Fruit fly (Drosophila melanogaster) whole organism, embryonic: ENCODE data around the gene CG17472.

ENCODE experiments used
- BEAF-32 ChIP-seq: fragments of 200-800 bp; sonication (Bioruptor generic); optimal IDR thresholded peaks from 3 replicates; lab custom pipeline; 2017; ENCODE audit warnings: missing biosample characterization, missing genetic modification characterization, mild to moderate bottlenecking, moderate library complexity, missing genetic modification reagents
- CG10431 ChIP-seq: fragments of 200-800 bp; sonication (Bioruptor generic); optimal IDR thresholded peaks from 3 replicates; lab custom pipeline; 2018; ENCODE audit warnings: missing biosample characterization, mild to moderate bottlenecking, missing genetic modification characterization
- CG12391 ChIP-seq: fragments of 200-800 bp; sonication (Bioruptor generic); optimal IDR thresholded peaks from 3 replicates; lab custom pipeline; 2018; ENCODE audit warnings: missing biosample characterization, mild to moderate bottlenecking, missing genetic modification characterization, moderate library complexity
- CG14710 ChIP-seq: fragments of 200-800 bp; sonication (Bioruptor generic); optimal IDR thresholded peaks from 3 replicates; lab custom pipeline; 2019; ENCODE audit warnings: missing biosample characterization, mild to moderate bottlenecking, missing genetic modification characterization, moderate library complexity
- CG15479 ChIP-seq: fragments of 200-800 bp; sonication (Bioruptor generic); optimal IDR thresholded peaks from 3 replicates; lab custom pipeline; 2019; ENCODE audit warnings: missing biosample characterization, mild to moderate bottlenecking, missing genetic modification characterization, moderate library complexity
- CG15514 ChIP-seq: fragments of 200-800 bp; sonication (Bioruptor generic); optimal IDR thresholded peaks from 3 replicates; lab custom pipeline; 2017; ENCODE audit warnings: missing biosample characterization, missing genetic modification characterization, mild to moderate bottlenecking, moderate library complexity, missing genetic modification reagents
- CG17385 ChIP-seq: fragments of 200-800 bp; sonication (Bioruptor generic); optimal IDR thresholded peaks from 3 replicates; lab custom pipeline; 2018; ENCODE audit warnings: missing biosample characterization, mild to moderate bottlenecking, missing genetic modification characterization
- CG2712 ChIP-seq: fragments of 200-800 bp; optimal IDR thresholded peaks from 3 replicates; lab custom pipeline; 2019; ENCODE audit warnings: missing biosample characterization, mild to moderate bottlenecking, missing genetic modification characterization, moderate library complexity
- CG3281 ChIP-seq: fragments of 200-800 bp; sonication (Bioruptor generic); optimal IDR thresholded peaks from 3 replicates; lab custom pipeline; 2017; ENCODE audit warnings: missing biosample characterization, mild to moderate bottlenecking, missing genetic modification characterization
- CG33213 ChIP-seq: fragments of 200-800 bp; sonication (Bioruptor generic); optimal IDR thresholded peaks from 3 replicates; lab custom pipeline; 2016; ENCODE audit warnings: missing biosample characterization, missing genetic modification characterization
- CG4617 ChIP-seq: fragments of 200-800 bp; sonication (Bioruptor generic); optimal IDR thresholded peaks from 3 replicates; lab custom pipeline; 2016; ENCODE audit warnings: missing biosample characterization, missing genetic modification characterization, borderline replicate concordance
- CG6654 ChIP-seq: fragments of 200-800 bp; sonication (Bioruptor generic); optimal IDR thresholded peaks from 2 replicates; lab custom pipeline; 2017; ENCODE audit warnings: missing biosample characterization, mild to moderate bottlenecking, missing genetic modification characterization
- CG9797 ChIP-seq: fragments of 200-800 bp; sonication (Bioruptor generic); optimal IDR thresholded peaks from 3 replicates; lab custom pipeline; 2018; ENCODE audit warnings: missing biosample characterization, mild to moderate bottlenecking, missing genetic modification characterization
- CTCF ChIP-seq: fragments of 200-800 bp; sonication (Bioruptor generic); optimal IDR thresholded peaks from 2 replicates; lab custom pipeline; 2017; ENCODE audit warnings: missing biosample characterization, mild to moderate bottlenecking, missing genetic modification characterization, moderate library complexity
- Dad ChIP-seq: fragments of 200-800 bp; sonication (Bioruptor generic); optimal IDR thresholded peaks from 3 replicates; lab custom pipeline; 2016; ENCODE audit warnings: missing biosample characterization, missing genetic modification characterization
- Fer3 ChIP-seq: fragments of 200-800 bp; sonication (Bioruptor generic); optimal IDR thresholded peaks from 2 replicates; lab custom pipeline; 2018; ENCODE audit warnings: missing biosample characterization, mild to moderate bottlenecking, missing genetic modification characterization, moderate library complexity
- Hr51 ChIP-seq, 2 experiments: fragments of 200-800 bp; sonication (Bioruptor generic); optimal IDR thresholded peaks; 2 replicates in 1 of 2; 3 replicates in 1 of 2; lab custom pipeline; 2016 to 2018; ENCODE audit warnings: missing biosample characterization in 2 of 2, missing genetic modification characterization in 2 of 2, mild to moderate bottlenecking in 1 of 2, moderate library complexity in 1 of 2
- Lhr ChIP-seq: fragments of 200-800 bp; sonication (Bioruptor generic); optimal IDR thresholded peaks from 3 replicates; lab custom pipeline; 2017; ENCODE audit warnings: mild to moderate bottlenecking, missing biosample characterization, missing genetic modification reagents, missing genetic modification characterization
- Lpt ChIP-seq: fragments of >200 bp; optimal IDR thresholded peaks from 2 replicates; lab custom pipeline; 2018; ENCODE audit warnings: missing biosample characterization, missing genetic modification characterization
- MESR4 ChIP-seq: fragments of 200-800 bp; sonication (Bioruptor generic); optimal IDR thresholded peaks from 2 replicates; lab custom pipeline; 2018; ENCODE audit warnings: missing biosample characterization, mild to moderate bottlenecking, missing genetic modification characterization, moderate library complexity
- Max ChIP-seq: fragments of 200-800 bp; sonication (Bioruptor generic); optimal IDR thresholded peaks from 2 replicates; lab custom pipeline; 2016; ENCODE audit warnings: missing biosample characterization, mild to moderate bottlenecking, missing genetic modification characterization
- Med ChIP-seq: fragments of 200-800 bp; sonication (Bioruptor generic); peaks from one replicate; lab custom pipeline; 2016; ENCODE audit warnings: missing biosample characterization, missing genetic modification characterization, mild to moderate bottlenecking, inconsistent platforms, moderate library complexity
- NC2β ChIP-seq: fragments of 200-800 bp; sonication (Bioruptor generic); optimal IDR thresholded peaks from 2 replicates; lab custom pipeline; 2016; ENCODE audit warnings: missing biosample characterization, missing genetic modification characterization
- NfI ChIP-seq: fragments of 200-800 bp; sonication (Bioruptor generic); optimal IDR thresholded peaks from 3 replicates; lab custom pipeline; 2018; ENCODE audit warnings: missing biosample characterization, mild to moderate bottlenecking, missing genetic modification characterization, moderate library complexity
- Xbp1 ChIP-seq: fragments of 200-800 bp; sonication (Bioruptor generic); optimal IDR thresholded peaks from 3 replicates; lab custom pipeline; 2016; ENCODE audit warnings: missing biosample characterization, mild to moderate bottlenecking, missing genetic modification characterization
- aop ChIP-seq: fragments of 200-800 bp; sonication (Bioruptor generic); IDR thresholded peaks from 2 replicates; pipeline ENCODE4 v1.3.6; 2022; ENCODE audit warnings: missing biosample characterization, missing genetic modification characterization
- bigmax ChIP-seq: fragments of 200-800 bp; sonication (Bioruptor generic); optimal IDR thresholded peaks from 2 replicates; lab custom pipeline; 2018; ENCODE audit warnings: missing biosample characterization, mild to moderate bottlenecking, missing genetic modification characterization
- chm ChIP-seq: fragments of 200-800 bp; sonication (Bioruptor generic); IDR thresholded peaks from 2 replicates; pipeline ENCODE4 v1.3.6; 2022; ENCODE audit warnings: missing biosample characterization, missing genetic modification characterization
- da ChIP-seq: fragments of 200-800 bp; sonication (Bioruptor generic); optimal IDR thresholded peaks from 2 replicates; lab custom pipeline; 2016; ENCODE audit warnings: missing biosample characterization, missing genetic modification characterization
- ftz-f1 ChIP-seq: fragments of 200-800 bp; sonication (Bioruptor generic); optimal IDR thresholded peaks from 2 replicates; lab custom pipeline; 2016; ENCODE audit warnings: missing biosample characterization, missing genetic modification characterization
- her ChIP-seq: fragments of 200-800 bp; sonication (Bioruptor generic); optimal IDR thresholded peaks from 2 replicates; lab custom pipeline; 2016; ENCODE audit warnings: missing biosample characterization, missing genetic modification characterization
- kah ChIP-seq: fragments of 200-800 bp; sonication (Bioruptor generic); optimal IDR thresholded peaks from 2 replicates; lab custom pipeline; 2018; ENCODE audit warnings: missing biosample characterization, mild to moderate bottlenecking, missing genetic modification characterization
- lilli ChIP-seq: fragments of 200-800 bp; sonication (Bioruptor generic); optimal IDR thresholded peaks from 3 replicates; lab custom pipeline; 2016; ENCODE audit warnings: missing biosample characterization, missing genetic modification characterization
- lmd ChIP-seq: fragments of 200-800 bp; sonication (Bioruptor generic); IDR thresholded peaks from 2 replicates; pipeline ENCODE4 v1.3.6; 2022; ENCODE audit warnings: missing biosample characterization, missing genetic modification characterization
- mld ChIP-seq: fragments of 200-800 bp; sonication (Bioruptor generic); IDR thresholded peaks from 3 replicates; pipeline ENCODE4 v1.3.6; 2022; ENCODE audit warnings: missing biosample characterization, missing genetic modification characterization; ENCODE audit not compliant: partially characterized antibody
- nmo ChIP-seq: fragments of 200-800 bp; sonication (Bioruptor generic); optimal IDR thresholded peaks from 2 replicates; lab custom pipeline; 2018; ENCODE audit warnings: missing biosample characterization, mild to moderate bottlenecking, missing genetic modification characterization, moderate library complexity
- oc ChIP-seq: fragments of 200-800 bp; sonication (Bioruptor generic); optimal IDR thresholded peaks from 2 replicates; lab custom pipeline; 2018; ENCODE audit warnings: missing biosample characterization, mild to moderate bottlenecking, missing genetic modification characterization, moderate library complexity
- pfk ChIP-seq: fragments of 200-800 bp; sonication (Bioruptor generic); optimal IDR thresholded peaks from 2 replicates; lab custom pipeline; 2018; ENCODE audit warnings: missing biosample characterization, mild to moderate bottlenecking, missing genetic modification characterization, moderate library complexity
- pho ChIP-seq: fragments of 200-800 bp; sonication (Bioruptor generic); optimal IDR thresholded peaks from 2 replicates; lab custom pipeline; 2016; ENCODE audit warnings: missing biosample characterization, missing genetic modification characterization
- pzg ChIP-seq: fragments of 200-800 bp; sonication (Bioruptor generic); optimal IDR thresholded peaks from 3 replicates; lab custom pipeline; 2018; ENCODE audit warnings: missing biosample characterization, mild to moderate bottlenecking, missing genetic modification characterization, moderate library complexity
- sens ChIP-seq: fragments of 200-800 bp; sonication (Bioruptor generic); peaks from one replicate; lab custom pipeline; 2016; ENCODE audit warnings: missing biosample characterization, missing genetic modification characterization
- so ChIP-seq: fragments of 200-800 bp; sonication (Bioruptor generic); IDR thresholded peaks from 3 replicates; pipeline ENCODE4 v1.3.6; 2022; ENCODE audit warnings: missing biosample characterization, missing genetic modification characterization
- stwl ChIP-seq: fragments of 200-800 bp; sonication (Bioruptor generic); optimal IDR thresholded peaks from 3 replicates; lab custom pipeline; 2018; ENCODE audit warnings: missing biosample characterization, mild to moderate bottlenecking, missing genetic modification characterization, moderate library complexity
- sug ChIP-seq: fragments of 200-800 bp; optimal IDR thresholded peaks from 2 replicates; lab custom pipeline; 2019; ENCODE audit warnings: missing biosample characterization, mild to moderate bottlenecking, missing genetic modification characterization, moderate library complexity
- trem ChIP-seq: fragments of 200-800 bp; optimal IDR thresholded peaks from 3 replicates; lab custom pipeline; 2019; ENCODE audit warnings: missing biosample characterization, mild to moderate bottlenecking, missing genetic modification characterization, moderate library complexity
- twi ChIP-seq: fragments of 200-800 bp; optimal IDR thresholded peaks from 2 replicates; lab custom pipeline; 2019; ENCODE audit warnings: missing biosample characterization, mild to moderate bottlenecking, missing genetic modification characterization, moderate library complexity
- vvl ChIP-seq: fragments of 200-800 bp; sonication (Bioruptor generic); IDR thresholded peaks from 2 replicates; pipeline ENCODE4 v1.3.6; 2022; ENCODE audit warnings: missing biosample characterization, missing genetic modification characterization
- zf30C ChIP-seq: fragments of 200-800 bp; sonication (Bioruptor generic); optimal IDR thresholded peaks from 3 replicates; lab custom pipeline; 2018; ENCODE audit warnings: missing biosample characterization, mild to moderate bottlenecking, missing genetic modification characterization

CG17472 gene

DNA sequence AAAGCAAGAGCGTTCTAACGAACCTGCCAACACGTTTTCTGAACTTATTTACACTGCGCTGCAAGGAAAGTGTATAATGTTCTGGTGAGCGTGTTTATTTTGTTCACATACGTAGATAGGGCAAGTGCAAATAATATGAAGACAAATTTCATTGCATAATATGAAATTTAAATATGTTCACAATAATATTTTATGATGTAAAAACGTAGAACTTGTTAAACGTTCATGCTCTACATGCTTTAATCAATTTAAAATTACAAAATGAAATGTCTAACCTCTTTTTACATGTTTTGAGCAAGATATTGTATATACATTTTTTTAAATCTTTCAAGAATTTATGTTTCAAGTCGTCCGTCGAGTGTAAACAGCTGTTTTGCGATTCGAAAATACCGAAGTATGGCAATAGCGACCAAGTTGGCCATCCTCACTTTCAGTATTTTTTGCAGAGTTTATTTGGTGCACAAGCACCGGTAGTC, 11.1 kb downstream of the CG17472 start, which contains the start of the genes phr6-4 and CG2608 (continued):
- TF ChIP-seq da: peak; percentile 71
- TF ChIP-seq pfk (GFP tag; lab: Kevin White, UChicago): no peak
- TF ChIP-seq Hr51 (GFP tag; optimal IDR thresholded peaks at IDR 0.05; lab: Kevin White, UChicago): peak; percentile 84 to 94
- peak; percentile 97 for TF ChIP-seq Med (GFP tag; lab: Kevin White, UChicago)
- TF ChIP-seq Lpt (GFP tag; lab: Kevin White, UChicago): no peak
- TF ChIP-seq mld (GFP tag; lab: Robert Waterston, UW): no peak
- peak; percentile 90 for TF ChIP-seq lmd (GFP tag; lab: Robert Waterston, UW)
- peak; percentile 85 for TF ChIP-seq NC2β (GFP tag; lab: Kevin White, UChicago)
- no peak for TF ChIP-seq CG15479
- TF ChIP-seq nmo (GFP tag; lab: Kevin White, UChicago): peak; percentile 97

DNA sequence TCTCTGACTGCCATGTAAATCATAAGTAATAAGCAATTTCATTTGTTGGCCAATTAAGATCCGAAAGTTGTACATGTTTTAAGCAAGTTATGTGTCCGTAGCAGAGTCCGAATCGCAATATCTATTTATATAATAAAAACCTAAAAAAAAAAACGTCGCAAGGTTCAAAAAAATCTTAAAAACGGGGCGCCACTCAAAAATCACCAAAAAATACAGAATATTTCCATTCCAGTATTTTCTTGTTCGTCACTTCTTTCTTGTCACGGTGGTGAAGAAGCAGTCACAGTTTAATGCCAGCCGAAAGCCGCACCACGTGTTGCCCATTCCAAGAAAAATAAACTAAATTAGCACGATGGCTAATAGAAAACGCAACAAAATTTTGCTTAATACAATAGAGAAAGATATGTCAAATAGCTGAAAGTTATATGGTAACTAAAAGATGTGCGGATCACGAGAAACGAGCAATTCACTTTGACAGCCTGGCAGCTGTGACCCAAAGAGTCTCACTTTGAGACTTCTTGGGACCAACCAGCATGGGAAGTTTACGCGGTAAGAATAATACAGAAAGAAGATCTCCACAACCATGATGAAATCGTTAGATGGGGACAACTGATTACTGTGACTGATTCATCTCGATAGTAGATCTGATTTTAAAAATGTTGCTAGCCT, 13.1 kb downstream of the CG17472 start:
- no peak for TF ChIP-seq CG6654 (GFP tag; lab: Kevin White, UChicago)
- peak; percentile 49 for TF ChIP-seq CG12391
- TF ChIP-seq CG4617 (GFP tag; lab: Kevin White, UChicago): peak; percentile 16
- peak; percentile 100 for TF ChIP-seq MESR4 (GFP tag; lab: Kevin White, UChicago)
- TF ChIP-seq zf30C (GFP tag; lab: Kevin White, UChicago): peak; percentile 44
- peak; percentile 1 for TF ChIP-seq twi (tag; lab: Kevin White, UChicago)
- peak; percentile 74 for TF ChIP-seq sens (GFP tag; lab: Kevin White, UChicago)
- TF ChIP-seq stwl: peak; percentile 58
- TF ChIP-seq ftz-f1 (GFP tag; lab: Kevin White, UChicago): peak; percentile 0
- TF ChIP-seq bigmax (GFP tag; lab: Kevin White, UChicago): peak; percentile 0
- TF ChIP-seq lilli (GFP tag; lab: Kevin White, UChicago): peak; percentile 24
- peak; percentile 30 for TF ChIP-seq Lhr (GFP tag; lab: Kevin White, UChicago)
- TF ChIP-seq kah: peak; percentile 8
- peak; percentile 36 for TF ChIP-seq BEAF-32
- TF ChIP-seq oc: no peak
- no peak for TF ChIP-seq chm (GFP tag; lab: Robert Waterston, UW)
- TF ChIP-seq her (GFP tag; lab: Kevin White, UChicago): peak; percentile 5
- TF ChIP-seq trem: peak; percentile 49
- peak; percentile 8 for TF ChIP-seq CG10431
- TF ChIP-seq nmo (GFP tag; lab: Kevin White, UChicago): peak; percentile 50
- TF ChIP-seq CG2712 (tag; lab: Kevin White, UChicago): peak; percentile 23
- TF ChIP-seq Max: peak; percentile 84
- TF ChIP-seq CG9797 (GFP tag; lab: Kevin White, UChicago): peak; percentile 89
- peak; percentile 82 for TF ChIP-seq Med (GFP tag; lab: Kevin White, UChicago)
- TF ChIP-seq CG33213 (GFP tag; lab: Kevin White, UChicago): peak; percentile 64
- TF ChIP-seq Dad: peak; percentile 6
- TF ChIP-seq so (GFP tag; lab: Robert Waterston, UW): no peak
- peak; percentile 45 for TF ChIP-seq CG17385 (GFP tag; lab: Kevin White, UChicago)
- TF ChIP-seq sug (tag; lab: Kevin White, UChicago): peak; percentile 15
- TF ChIP-seq aop: no peak
- peak; percentile 53 for TF ChIP-seq CTCF
- TF ChIP-seq pzg: peak; percentile 74
- TF ChIP-seq NfI (GFP tag; lab: Kevin White, UChicago): no peak
- peak; percentile 24 for TF ChIP-seq CG14710 (tag; lab: Kevin White, UChicago)
- TF ChIP-seq Fer3 (tag; lab: Kevin White, UChicago): peak; percentile 11
- TF ChIP-seq CG15514 (GFP tag; lab: Kevin White, UChicago): peak; percentile 32
- no peak for TF ChIP-seq vvl (GFP tag; lab: Robert Waterston, UW)
- TF ChIP-seq pho (GFP tag; lab: Kevin White, UChicago): peak; percentile 11
- peak; percentile 33 for TF ChIP-seq Xbp1 (GFP tag; lab: Kevin White, UChicago)
- TF ChIP-seq CG3281: no peak
